Fruit fly (Drosophila melanogaster) whole organism, embryonic: Measurements from ENCODE around the gene Shal.

Source experiments
- Bgb ChIP-seq: fragments of 200-800 bp; sonication (Bioruptor generic); IDR thresholded peaks from 2 replicates; pipeline ENCODE4 v1.3.6; 2022; ENCODE audit warnings: missing biosample characterization, missing genetic modification characterization; ENCODE audit not compliant: partially characterized antibody
- Blimp-1 ChIP-seq: fragments of 200-800 bp; sonication (Bioruptor generic); optimal IDR thresholded peaks from 3 replicates; lab custom pipeline; 2018; ENCODE audit warnings: missing biosample characterization, missing genetic modification characterization, mild to moderate bottlenecking, moderate library complexity, missing genetic modification reagents
- C15 ChIP-seq: fragments of 200-800 bp; sonication (Bioruptor generic); IDR thresholded peaks from 3 replicates; pipeline ENCODE4 v1.3.6; 2022; ENCODE audit warnings: missing biosample characterization, missing genetic modification characterization
- CG10209 ChIP-seq: fragments of 200-800 bp; sonication (Bioruptor generic); optimal IDR thresholded peaks from 3 replicates; lab custom pipeline; 2017; ENCODE audit warnings: missing biosample characterization, mild to moderate bottlenecking, missing genetic modification characterization, missing genetic modification reagents
- CG10366 ChIP-seq: fragments of 200-800 bp; sonication (Bioruptor generic); IDR thresholded peaks from 2 replicates; pipeline ENCODE4 v1.3.6; 2022; ENCODE audit warnings: missing biosample characterization, missing genetic modification characterization
- CG11093 ChIP-seq: fragments of 200-800 bp; sonication (Bioruptor generic); IDR thresholded peaks from 3 replicates; pipeline ENCODE4 v1.3.6; 2022; ENCODE audit warnings: missing biosample characterization, missing genetic modification characterization
- CG12236 ChIP-seq: fragments of 200-800 bp; sonication (Bioruptor generic); optimal IDR thresholded peaks from 2 replicates; lab custom pipeline; 2016; ENCODE audit warnings: missing biosample characterization, missing genetic modification characterization
- CG12391 ChIP-seq: fragments of 200-800 bp; sonication (Bioruptor generic); optimal IDR thresholded peaks from 3 replicates; lab custom pipeline; 2018; ENCODE audit warnings: missing biosample characterization, mild to moderate bottlenecking, missing genetic modification characterization, moderate library complexity
- CG13287 ChIP-seq: fragments of 200-800 bp; sonication (Bioruptor generic); IDR thresholded peaks from 2 replicates; pipeline ENCODE4 v1.3.6; 2022; ENCODE audit warnings: missing biosample characterization, missing genetic modification characterization; ENCODE audit not compliant: partially characterized antibody
- CG13894 ChIP-seq: fragments of 200-800 bp; sonication (Bioruptor generic); optimal IDR thresholded peaks from 3 replicates; lab custom pipeline; 2018; ENCODE audit warnings: missing biosample characterization, mild to moderate bottlenecking, missing genetic modification characterization, moderate library complexity
- CG15269 ChIP-seq: fragments of 200-800 bp; sonication (Bioruptor generic); optimal IDR thresholded peaks from 2 replicates; lab custom pipeline; 2018; ENCODE audit warnings: missing biosample characterization, mild to moderate bottlenecking, missing genetic modification characterization, moderate library complexity
- CG18476 ChIP-seq: fragments of 200-800 bp; sonication (Bioruptor generic); optimal IDR thresholded peaks from 2 replicates; lab custom pipeline; 2016; ENCODE audit warnings: missing biosample characterization, mild to moderate bottlenecking, missing genetic modification characterization
- CG2120 ChIP-seq: fragments of 200-800 bp; sonication (Bioruptor generic); optimal IDR thresholded peaks from 3 replicates; lab custom pipeline; 2016; ENCODE audit warnings: missing biosample characterization, missing genetic modification characterization
- CG32767 ChIP-seq: fragments of 200-800 bp; sonication (Bioruptor generic); IDR thresholded peaks from 2 replicates; pipeline ENCODE4 v1.3.6; 2022; ENCODE audit warnings: missing biosample characterization, missing genetic modification characterization
- CG32772 ChIP-seq: fragments of 200-800 bp; sonication (Bioruptor generic); IDR thresholded peaks from 2 replicates; pipeline ENCODE4 v1.3.6; 2022; ENCODE audit warnings: missing biosample characterization, missing genetic modification characterization
- CG3995 ChIP-seq: fragments of 200-800 bp; sonication (Bioruptor generic); optimal IDR thresholded peaks from 3 replicates; lab custom pipeline; 2016; ENCODE audit warnings: missing biosample characterization, missing genetic modification characterization
- CG42726 ChIP-seq: fragments of 200-800 bp; sonication (Bioruptor generic); IDR thresholded peaks from 2 replicates; pipeline ENCODE4 v1.3.6; 2022; ENCODE audit warnings: missing biosample characterization, missing genetic modification characterization; ENCODE audit not compliant: partially characterized antibody
- CG43689 ChIP-seq: fragments of 200-800 bp; sonication (Bioruptor generic); IDR thresholded peaks from 2 replicates; pipeline ENCODE4 v1.3.6; 2022; ENCODE audit warnings: missing biosample characterization, missing genetic modification characterization
- CG4617 ChIP-seq: fragments of 200-800 bp; sonication (Bioruptor generic); optimal IDR thresholded peaks from 3 replicates; lab custom pipeline; 2016; ENCODE audit warnings: missing biosample characterization, missing genetic modification characterization, borderline replicate concordance
- CG7271 ChIP-seq: fragments of 200-800 bp; sonication (Bioruptor generic); optimal IDR thresholded peaks from 2 replicates; lab custom pipeline; 2018; ENCODE audit warnings: missing biosample characterization, mild to moderate bottlenecking, missing genetic modification characterization, moderate library complexity
- CG7745 ChIP-seq: fragments of 200-800 bp; sonication (Bioruptor generic); optimal IDR thresholded peaks from 2 replicates; lab custom pipeline; 2018; ENCODE audit warnings: missing biosample characterization, mild to moderate bottlenecking, missing genetic modification characterization, moderate library complexity
- CG7786 ChIP-seq: fragments of 200-800 bp; sonication (Bioruptor generic); optimal IDR thresholded peaks from 2 replicates; lab custom pipeline; 2016; ENCODE audit warnings: missing biosample characterization, missing genetic modification characterization
- CG9876 ChIP-seq: fragments of 200-800 bp; sonication (Bioruptor generic); optimal IDR thresholded peaks from 2 replicates; lab custom pipeline; 2016; ENCODE audit warnings: missing biosample characterization, missing genetic modification characterization
- D ChIP-seq, 2 experiments: fragments of 200-800 bp in 1 of 2; fragments of >200 bp in 1 of 2; sonication (Bioruptor generic) in 1 of 2; optimal IDR thresholded peaks; 2 replicates in 1 of 2; 3 replicates in 1 of 2; lab custom pipeline; 2017; ENCODE audit warnings: mild to moderate bottlenecking in 1 of 2, missing biosample characterization in 1 of 2, missing genetic modification characterization in 1 of 2, missing genetic modification reagents in 1 of 2
- D19B ChIP-seq: fragments of 200-800 bp; sonication (Bioruptor generic); optimal IDR thresholded peaks from 2 replicates; lab custom pipeline; 2017; ENCODE audit warnings: missing biosample characterization, mild to moderate bottlenecking, missing genetic modification characterization
- Dbx ChIP-seq: fragments of 200-800 bp; sonication (Bioruptor generic); IDR thresholded peaks from 3 replicates; pipeline ENCODE4 v1.3.6; 2022; ENCODE audit warnings: missing biosample characterization, missing genetic modification characterization
- Fer1 ChIP-seq: fragments of 200-800 bp; sonication (Bioruptor generic); optimal IDR thresholded peaks from 2 replicates; lab custom pipeline; 2017; ENCODE audit warnings: missing biosample characterization, mild to moderate bottlenecking, missing genetic modification characterization
- HLH4C ChIP-seq: fragments of 200-800 bp; sonication (Bioruptor generic); IDR thresholded peaks from 3 replicates; pipeline ENCODE4 v1.3.6; 2022; ENCODE audit warnings: missing biosample characterization, missing genetic modification characterization; ENCODE audit not compliant: partially characterized antibody
- Med ChIP-seq: fragments of 200-800 bp; sonication (Bioruptor generic); peaks from one replicate; lab custom pipeline; 2016; ENCODE audit warnings: missing biosample characterization, missing genetic modification characterization, mild to moderate bottlenecking, inconsistent platforms, moderate library complexity
- Sox102F ChIP-seq: fragments of 200-800 bp; sonication (Bioruptor generic); optimal IDR thresholded peaks from 2 replicates; lab custom pipeline; 2018; ENCODE audit warnings: missing biosample characterization, mild to moderate bottlenecking, missing genetic modification characterization, moderate library complexity
- Sry-δ ChIP-seq: fragments of 200-800 bp; sonication (Bioruptor generic); optimal IDR thresholded peaks from 2 replicates; lab custom pipeline; 2016; ENCODE audit warnings: missing biosample characterization, missing genetic modification characterization
- Stat92E ChIP-seq, 3 experiments: fragments of >200 bp in 2 of 3; fragments of 200-800 bp in 1 of 3; sonication (Bioruptor generic) in 1 of 3; optimal IDR thresholded peaks; 2 replicates each; lab custom pipeline; 2017 to 2019; ENCODE audit warnings: missing biosample characterization in 3 of 3, missing genetic modification characterization in 3 of 3, mild to moderate bottlenecking in 1 of 3, moderate library complexity in 1 of 3
- TFAM ChIP-seq: fragments of 200-800 bp; sonication (Bioruptor generic); optimal IDR thresholded peaks from 2 replicates; lab custom pipeline; 2017; ENCODE audit warnings: missing biosample characterization, missing genetic modification characterization, inconsistent platforms
- ab ChIP-seq: fragments of 200-800 bp; sonication (Bioruptor generic); optimal IDR thresholded peaks from 2 replicates; lab custom pipeline; 2016; ENCODE audit warnings: missing biosample characterization, missing genetic modification characterization
- ac ChIP-seq: fragments of 200-800 bp; sonication (Bioruptor generic); optimal IDR thresholded peaks from 3 replicates; lab custom pipeline; 2017; ENCODE audit warnings: missing biosample characterization, mild to moderate bottlenecking, missing genetic modification characterization
- crol ChIP-seq: fragments of 200-800 bp; sonication (Bioruptor generic); IDR thresholded peaks from 2 replicates; pipeline ENCODE4 v1.3.6; 2022; ENCODE audit warnings: missing biosample characterization, missing genetic modification characterization
- exex ChIP-seq: fragments of 200-800 bp; sonication (Bioruptor generic); optimal IDR thresholded peaks from 4 replicates; lab custom pipeline; 2018; ENCODE audit warnings: missing biosample characterization, mild to moderate bottlenecking, missing genetic modification characterization, moderate library complexity
- gem ChIP-seq: fragments of 200-800 bp; sonication (Bioruptor generic); optimal IDR thresholded peaks from 2 replicates; lab custom pipeline; 2019; ENCODE audit warnings: missing biosample characterization, mild to moderate bottlenecking, missing genetic modification characterization, moderate library complexity
- grn ChIP-seq: fragments of 200-800 bp; sonication (Bioruptor generic); optimal IDR thresholded peaks from 3 replicates; lab custom pipeline; 2017; ENCODE audit warnings: missing biosample characterization, missing genetic modification characterization
- insv ChIP-seq, 2 experiments: fragments of 200-800 bp; sonication (Bioruptor generic); optimal IDR thresholded peaks; 3 replicates each; lab custom pipeline; 2016 to 2018; ENCODE audit warnings: missing biosample characterization in 2 of 2, missing genetic modification characterization in 2 of 2
- nerfin-2 ChIP-seq: fragments of 200-800 bp; sonication (Bioruptor generic); IDR thresholded peaks from 2 replicates; pipeline ENCODE4 v1.3.6; 2022; ENCODE audit warnings: missing biosample characterization, missing genetic modification characterization; ENCODE audit not compliant: partially characterized antibody
- p53 ChIP-seq: fragments of 200-800 bp; sonication (Bioruptor generic); optimal IDR thresholded peaks from 2 replicates; lab custom pipeline; 2016; ENCODE audit warnings: missing biosample characterization, missing genetic modification characterization
- pnt ChIP-seq: fragments of 200-800 bp; sonication (Bioruptor generic); optimal IDR thresholded peaks from 3 replicates; lab custom pipeline; 2016; ENCODE audit warnings: missing biosample characterization, missing genetic modification characterization
- sens ChIP-seq: fragments of 200-800 bp; sonication (Bioruptor generic); peaks from one replicate; lab custom pipeline; 2016; ENCODE audit warnings: missing biosample characterization, missing genetic modification characterization
- slp2 ChIP-seq: fragments of 200-800 bp; sonication (Bioruptor generic); optimal IDR thresholded peaks from 2 replicates; lab custom pipeline; 2016; ENCODE audit warnings: missing biosample characterization, missing genetic modification characterization
- tio ChIP-seq: fragments of 200-800 bp; sonication (Bioruptor generic); optimal IDR thresholded peaks from 2 replicates; lab custom pipeline; 2017; ENCODE audit warnings: missing biosample characterization, missing genetic modification characterization, inconsistent platforms
- trh ChIP-seq: fragments of 200-800 bp; sonication (Bioruptor generic); optimal IDR thresholded peaks from 2 replicates; lab custom pipeline; 2016; ENCODE audit warnings: missing biosample characterization, missing genetic modification characterization
- usp ChIP-seq: fragments of >200 bp; optimal IDR thresholded peaks from 2 replicates; lab custom pipeline; 2017; ENCODE audit warnings: missing biosample characterization, missing genetic modification characterization
- vfl ChIP-seq: fragments of 200-800 bp; sonication (Bioruptor generic); optimal IDR thresholded peaks from 2 replicates; lab custom pipeline; 2016; ENCODE audit warnings: missing biosample characterization, missing genetic modification characterization

Gene Shal

DNA sequence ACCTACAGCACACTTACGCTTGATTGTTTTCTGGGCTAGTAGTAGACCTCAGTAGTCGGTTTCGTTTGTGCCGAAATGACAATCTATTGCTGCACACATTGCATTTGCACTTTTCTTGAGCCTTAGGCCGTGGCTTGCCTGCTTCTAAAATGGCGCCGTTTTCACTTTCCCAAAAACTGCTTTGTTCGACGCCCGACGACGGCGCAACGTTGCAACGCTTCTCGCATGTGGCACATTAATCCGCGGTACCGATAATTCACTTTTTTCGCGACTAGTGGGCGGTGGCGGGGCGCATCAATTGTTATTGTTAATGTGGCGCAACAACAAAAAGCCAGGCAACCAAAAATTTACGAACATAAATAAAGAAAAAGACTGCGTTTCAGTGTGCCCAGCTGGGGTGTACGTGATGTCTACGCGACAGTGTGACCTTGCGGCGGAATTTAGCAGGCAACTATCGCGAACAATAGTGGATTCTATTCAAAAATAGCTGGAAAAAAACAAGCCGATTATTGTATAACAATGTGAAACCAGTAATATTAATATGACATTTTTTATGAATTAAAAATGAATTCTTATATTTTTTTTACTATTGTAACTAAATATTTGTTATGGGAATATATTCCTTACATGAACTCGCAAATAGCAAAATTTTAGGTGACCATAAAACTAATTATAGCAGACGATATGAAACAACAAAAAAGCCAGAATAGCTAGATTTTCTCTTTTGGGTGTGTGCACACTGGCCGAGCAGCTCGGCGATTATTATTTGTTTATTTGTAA, 14.2 kb upstream of the Shal start, which contains the start of the genes ash1 and Taf6 (continued):
- TF ChIP-seq CG13287 (GFP tag; lab: Robert Waterston, UW) (peak; percentile 73), nerfin-2 (GFP tag; lab: Robert Waterston, UW) (no peak), p53 (GFP tag; lab: Kevin White, UChicago) (no peak), CG10366 (GFP tag; lab: Robert Waterston, UW) (no peak), CG7271 (tag; lab: Kevin White, UChicago) (no peak), D19B (GFP tag; lab: Kevin White, UChicago) (no peak), usp (GFP tag; lab: Kevin White, UChicago) (no peak), TFAM (GFP tag; lab: Kevin White, UChicago) (no peak), CG18476 (no peak), CG10209 (GFP tag; lab: Kevin White, UChicago) (no peak), CG9876 (no peak), Fer1 (GFP tag; lab: Kevin White, UChicago) (no peak), CG32767 (GFP tag; lab: Robert Waterston, UW) (no peak), tio (GFP tag; lab: Kevin White, UChicago) (no peak), CG2120 (GFP tag; lab: Kevin White, UChicago) (no peak), trh (GFP tag; lab: Kevin White, UChicago) (no peak), Dbx (GFP tag; lab: Robert Waterston, UW) (no peak), ac (GFP tag; lab: Kevin White, UChicago) (no peak), crol (GFP tag; lab: Robert Waterston, UW) (no peak), CG3995 (GFP tag; lab: Kevin White, UChicago) (no peak), CG32772 (no peak), slp2 (GFP tag; lab: Kevin White, UChicago) (no peak), grn (no peak), CG15269 (tag; lab: Kevin White, UChicago) (no peak), Med (GFP tag; lab: Kevin White, UChicago) (peak; percentile 39), CG13894 (tag; lab: Kevin White, UChicago) (no peak), CG4617 (GFP tag; lab: Kevin White, UChicago) (peak; percentile 67), Sox102F (GFP tag; lab: Kevin White, UChicago) (no peak), C15 (no peak), pnt (GFP tag; lab: Kevin White, UChicago) (no peak), CG7786 (no peak), exex (tag; lab: Kevin White, UChicago) (no peak), CG12391 (peak; percentile 56), vfl (no peak), Blimp-1 (peak; percentile 81), CG12236 (GFP tag; lab: Kevin White, UChicago) (no peak), HLH4C (GFP tag; lab: Robert Waterston, UW) (peak; percentile 56), sens (GFP tag; lab: Kevin White, UChicago) (no peak), ab (GFP tag; lab: Kevin White, UChicago) (no peak), CG43689 (GFP tag; lab: Robert Waterston, UW) (no peak), gem (no peak), Sry-δ (GFP tag; lab: Kevin White, UChicago) (peak; percentile 59), Bgb (peak; percentile 61), CG11093 (no peak), insv (GFP tag; optimal IDR thresholded peaks at IDR 0.05; lab: Kevin White, UChicago) (no peak), CG7745 (tag; lab: Kevin White, UChicago) (no peak), Stat92E (GFP tag; optimal IDR thresholded peaks at IDR 0.05; lab: Kevin White, UChicago) (no peak), CG42726 (GFP tag; lab: Robert Waterston, UW) (no peak), D (optimal IDR thresholded peaks at IDR 0.05; lab: Kevin White, UChicago) (no peak), D (GFP tag; optimal IDR thresholded peaks at IDR 0.05; lab: Kevin White, UChicago) (no peak)
